Worm (Caenorhabditis elegans): Measurements from ENCODE around the gene ceh-82.

DNA sequence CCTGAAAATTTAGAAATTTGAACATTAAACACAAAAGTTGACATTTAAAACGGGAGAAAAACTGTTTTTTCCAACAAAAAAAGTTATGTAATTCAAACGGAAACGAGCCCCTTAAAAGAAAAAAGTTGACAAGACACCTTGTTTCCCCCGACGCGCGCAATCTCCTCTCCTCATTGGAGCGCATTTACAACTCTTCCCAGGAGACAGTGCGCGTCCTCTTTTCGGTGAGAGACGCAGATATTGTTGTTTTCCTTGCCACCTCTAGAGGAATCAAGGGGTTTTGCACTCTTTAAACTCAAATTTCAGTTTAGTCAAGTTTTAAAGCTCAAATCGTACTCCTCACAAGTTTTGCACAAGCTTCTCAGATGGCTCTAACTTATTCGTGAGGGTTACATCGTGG lies 36.2 kb upstream of the ceh-82 start, which contains the start of gene F58E1.13:
- no peak for TF ChIP-seq unc-62 (GFP tag; optimal IDR thresholded peaks at IDR 0.05)
- no peak for TF ChIP-seq lsy-2 (tag; optimal IDR thresholded peaks at IDR 0.05)
- no peak for TF ChIP-seq ceh-82 (tag; optimal IDR thresholded peaks at IDR 0.05)
- TF ChIP-seq skn-1 (tag; optimal IDR thresholded peaks at IDR 0.05), result no peak
- TF ChIP-seq ztf-11 (tag; optimal IDR thresholded peaks at IDR 0.05), result no peak
- TF ChIP-seq snpc-4 (tag; optimal IDR thresholded peaks at IDR 0.05), result no peak

Measured in whole organism, L1 larva.